Fruit fly (Drosophila melanogaster) whole organism, embryonic: ENCODE data around the gene Scamp.

Source experiments
- CG10321 ChIP-seq: fragments of 200-800 bp; sonication (Bioruptor generic); IDR thresholded peaks from 2 replicates; pipeline ENCODE4 v1.3.6; 2022; ENCODE audit warnings: missing biosample characterization, missing genetic modification characterization
- CG11695 ChIP-seq: fragments of 200-800 bp; sonication (Bioruptor generic); IDR thresholded peaks from 3 replicates; pipeline ENCODE4 v1.3.6; 2022; ENCODE audit warnings: missing biosample characterization, missing genetic modification characterization
- CG12219 ChIP-seq: fragments of 200-800 bp; sonication (Bioruptor generic); optimal IDR thresholded peaks from 3 replicates; lab custom pipeline; 2018; ENCODE audit warnings: missing biosample characterization, mild to moderate bottlenecking, missing genetic modification characterization
- CG12236 ChIP-seq: fragments of 200-800 bp; sonication (Bioruptor generic); optimal IDR thresholded peaks from 2 replicates; lab custom pipeline; 2016; ENCODE audit warnings: missing biosample characterization, missing genetic modification characterization
- CG12942 ChIP-seq: fragments of 200-800 bp; sonication (Bioruptor generic); optimal IDR thresholded peaks from 3 replicates; lab custom pipeline; 2016; ENCODE audit warnings: missing biosample characterization, missing genetic modification characterization
- CG14667 ChIP-seq: fragments of 200-800 bp; sonication (Bioruptor generic); IDR thresholded peaks from 2 replicates; pipeline ENCODE4 v1.3.6; 2022; ENCODE audit warnings: missing biosample characterization, missing genetic modification characterization
- CG17802 ChIP-seq: fragments of 200-800 bp; sonication (Bioruptor generic); optimal IDR thresholded peaks from 2 replicates; lab custom pipeline; 2018; ENCODE audit warnings: missing biosample characterization, mild to moderate bottlenecking, missing genetic modification characterization, moderate library complexity
- CG2889 ChIP-seq: fragments of 200-800 bp; sonication (Bioruptor generic); IDR thresholded peaks from 3 replicates; pipeline ENCODE4 v1.3.6; 2022; ENCODE audit warnings: missing biosample characterization, missing genetic modification characterization
- CG30403 ChIP-seq: fragments of 200-800 bp; sonication (Bioruptor generic); optimal IDR thresholded peaks from 3 replicates; lab custom pipeline; 2016; ENCODE audit warnings: missing biosample characterization, missing genetic modification characterization
- CG33557 ChIP-seq: fragments of 200-800 bp; sonication (Bioruptor generic); optimal IDR thresholded peaks from 2 replicates; lab custom pipeline; 2019; ENCODE audit warnings: missing biosample characterization, mild to moderate bottlenecking, missing genetic modification characterization, moderate library complexity
- CG3995 ChIP-seq: fragments of 200-800 bp; sonication (Bioruptor generic); optimal IDR thresholded peaks from 3 replicates; lab custom pipeline; 2016; ENCODE audit warnings: missing biosample characterization, missing genetic modification characterization
- CG4854 ChIP-seq: fragments of 200-800 bp; sonication (Bioruptor generic); optimal IDR thresholded peaks from 2 replicates; lab custom pipeline; 2016; ENCODE audit warnings: missing biosample characterization, missing genetic modification characterization, inconsistent platforms
- CG7745 ChIP-seq: fragments of 200-800 bp; sonication (Bioruptor generic); optimal IDR thresholded peaks from 2 replicates; lab custom pipeline; 2018; ENCODE audit warnings: missing biosample characterization, mild to moderate bottlenecking, missing genetic modification characterization, moderate library complexity
- CG7786 ChIP-seq: fragments of 200-800 bp; sonication (Bioruptor generic); optimal IDR thresholded peaks from 2 replicates; lab custom pipeline; 2016; ENCODE audit warnings: missing biosample characterization, missing genetic modification characterization
- CG8290 ChIP-seq, 3 experiments: fragments of 200-800 bp; sonication (Bioruptor generic); optimal IDR thresholded peaks; 2 replicates each; lab custom pipeline; 2016 to 2019; ENCODE audit warnings: missing biosample characterization in 3 of 3, missing genetic modification characterization in 3 of 3, mild to moderate bottlenecking in 2 of 3, moderate library complexity in 1 of 3
- CHES-1-like ChIP-seq: fragments of 200-800 bp; sonication (Bioruptor generic); optimal IDR thresholded peaks from 2 replicates; lab custom pipeline; 2016; ENCODE audit warnings: missing biosample characterization, missing genetic modification characterization
- CTCF ChIP-seq: fragments of 200-800 bp; sonication (Bioruptor generic); optimal IDR thresholded peaks from 2 replicates; lab custom pipeline; 2017; ENCODE audit warnings: missing biosample characterization, mild to moderate bottlenecking, missing genetic modification characterization, moderate library complexity
- CrebB ChIP-seq: fragments of 200-800 bp; sonication (Bioruptor generic); optimal IDR thresholded peaks from 3 replicates; lab custom pipeline; 2018; ENCODE audit warnings: missing biosample characterization, mild to moderate bottlenecking, missing genetic modification characterization
- ERR ChIP-seq: fragments of 200-800 bp; sonication (Bioruptor generic); optimal IDR thresholded peaks from 2 replicates; lab custom pipeline; 2016; ENCODE audit warnings: missing biosample characterization, missing genetic modification characterization
- Fer2 ChIP-seq: fragments of 200-800 bp; sonication (Bioruptor generic); optimal IDR thresholded peaks from 2 replicates; lab custom pipeline; 2018; ENCODE audit warnings: missing biosample characterization, mild to moderate bottlenecking, missing genetic modification characterization, moderate library complexity
- Hey ChIP-seq: fragments of 200-800 bp; sonication (Bioruptor generic); optimal IDR thresholded peaks from 3 replicates; lab custom pipeline; 2018; ENCODE audit warnings: missing biosample characterization, mild to moderate bottlenecking, missing genetic modification characterization
- MESR4 ChIP-seq: fragments of 200-800 bp; sonication (Bioruptor generic); optimal IDR thresholded peaks from 2 replicates; lab custom pipeline; 2018; ENCODE audit warnings: missing biosample characterization, mild to moderate bottlenecking, missing genetic modification characterization, moderate library complexity
- Nf-YA ChIP-seq: fragments of 200-800 bp; sonication (Bioruptor generic); IDR thresholded peaks from 2 replicates; pipeline ENCODE4 v1.3.6; 2022; ENCODE audit warnings: missing biosample characterization, missing genetic modification characterization
- Rfx ChIP-seq: fragments of 200-800 bp; sonication (Bioruptor generic); IDR thresholded peaks from 2 replicates; pipeline ENCODE4 v1.3.6; 2022; ENCODE audit warnings: missing biosample characterization, missing genetic modification characterization
- Scr ChIP-seq: fragments of 200-800 bp; sonication (Bioruptor generic); IDR thresholded peaks from 2 replicates; pipeline ENCODE4 v1.3.6; 2022; ENCODE audit warnings: missing biosample characterization, missing genetic modification characterization; ENCODE audit not compliant: partially characterized antibody
- amos ChIP-seq: fragments of 200-800 bp; sonication (Bioruptor generic); IDR thresholded peaks from 2 replicates; pipeline ENCODE4 v1.3.6; 2022; ENCODE audit warnings: missing biosample characterization, missing genetic modification characterization; ENCODE audit not compliant: partially characterized antibody
- bcd ChIP-seq: fragments of 200-800 bp; sonication (Bioruptor generic); optimal IDR thresholded peaks from 2 replicates; lab custom pipeline; 2017; ENCODE audit warnings: missing biosample characterization, mild to moderate bottlenecking, missing genetic modification characterization
- btn ChIP-seq: fragments of 200-800 bp; sonication (Bioruptor generic); optimal IDR thresholded peaks from 2 replicates; lab custom pipeline; 2016; ENCODE audit warnings: missing biosample characterization, missing genetic modification characterization
- cato ChIP-seq: fragments of 200-800 bp; sonication (Bioruptor generic); optimal IDR thresholded peaks from 2 replicates; lab custom pipeline; 2016; ENCODE audit warnings: missing biosample characterization, missing genetic modification characterization, borderline replicate concordance
- chif ChIP-seq, 2 experiments: fragments of 200-800 bp; sonication (Bioruptor generic); optimal IDR thresholded peaks; 3 replicates each; lab custom pipeline; 2016; ENCODE audit warnings: missing biosample characterization in 2 of 2, missing genetic modification characterization in 2 of 2
- chinmo ChIP-seq: fragments of 200-800 bp; sonication (Bioruptor generic); IDR thresholded peaks from 4 replicates; pipeline ENCODE4 v1.3.6; 2022; ENCODE audit warnings: missing biosample characterization, missing genetic modification characterization; ENCODE audit not compliant: partially characterized antibody
- disco-r ChIP-seq: fragments of 200-800 bp; sonication (Bioruptor generic); optimal IDR thresholded peaks from 2 replicates; lab custom pipeline; 2016; ENCODE audit warnings: missing biosample characterization, missing genetic modification characterization
- dmrt11E ChIP-seq: fragments of 200-800 bp; sonication (Bioruptor generic); optimal IDR thresholded peaks from 3 replicates; lab custom pipeline; 2018; ENCODE audit warnings: missing biosample characterization, mild to moderate bottlenecking, missing genetic modification characterization, moderate library complexity
- eyg ChIP-seq: fragments of 200-800 bp; sonication (Bioruptor generic); optimal IDR thresholded peaks from 3 replicates; lab custom pipeline; 2016; ENCODE audit warnings: missing biosample characterization, missing genetic modification characterization
- gfzf ChIP-seq: fragments of 200-800 bp; sonication (Bioruptor generic); optimal IDR thresholded peaks from 2 replicates; lab custom pipeline; 2016; ENCODE audit warnings: missing biosample characterization, mild to moderate bottlenecking, missing genetic modification characterization, moderate library complexity
- lab ChIP-seq: fragments of 200-800 bp; sonication (Bioruptor generic); optimal IDR thresholded peaks from 3 replicates; lab custom pipeline; 2017; ENCODE audit warnings: missing biosample characterization, missing genetic modification characterization, mild to moderate bottlenecking, moderate library complexity, missing genetic modification reagents
- lbe ChIP-seq: fragments of 200-800 bp; sonication (Bioruptor generic); optimal IDR thresholded peaks from 2 replicates; lab custom pipeline; 2016; ENCODE audit warnings: missing biosample characterization, mild to moderate bottlenecking, missing genetic modification characterization
- nerfin-2 ChIP-seq: fragments of 200-800 bp; sonication (Bioruptor generic); IDR thresholded peaks from 2 replicates; pipeline ENCODE4 v1.3.6; 2022; ENCODE audit warnings: missing biosample characterization, missing genetic modification characterization; ENCODE audit not compliant: partially characterized antibody
- otp ChIP-seq: fragments of 200-800 bp; sonication (Bioruptor generic); IDR thresholded peaks from 3 replicates; pipeline ENCODE4, ENCODE4 v1.3.6; 2022; ENCODE audit warnings: missing biosample characterization, missing genetic modification characterization
- p53 ChIP-seq: fragments of 200-800 bp; sonication (Bioruptor generic); optimal IDR thresholded peaks from 2 replicates; lab custom pipeline; 2016; ENCODE audit warnings: missing biosample characterization, missing genetic modification characterization
- phol ChIP-seq: fragments of 200-800 bp; sonication (Bioruptor generic); optimal IDR thresholded peaks from 3 replicates; lab custom pipeline; 2018; ENCODE audit warnings: missing biosample characterization, mild to moderate bottlenecking, missing genetic modification characterization, moderate library complexity
- pita ChIP-seq: fragments of 200-800 bp; sonication (Bioruptor generic); optimal IDR thresholded peaks from 2 replicates; lab custom pipeline; 2017; ENCODE audit warnings: missing biosample characterization, mild to moderate bottlenecking, missing genetic modification characterization
- repo ChIP-seq: fragments of 200-800 bp; sonication (Bioruptor generic); optimal IDR thresholded peaks from 2 replicates; lab custom pipeline; 2016; ENCODE audit warnings: missing biosample characterization, missing genetic modification characterization
- sr ChIP-seq: fragments of 200-800 bp; sonication (Bioruptor generic); IDR thresholded peaks from 3 replicates; pipeline ENCODE4 v1.3.6; 2022; ENCODE audit warnings: missing biosample characterization, missing genetic modification characterization
- tgo ChIP-seq: fragments of 200-800 bp; sonication (Bioruptor generic); IDR thresholded peaks from 3 replicates; pipeline ENCODE4 v1.3.6; 2022; ENCODE audit warnings: missing biosample characterization, missing genetic modification characterization
- usp ChIP-seq: fragments of >200 bp; optimal IDR thresholded peaks from 2 replicates; lab custom pipeline; 2017; ENCODE audit warnings: missing biosample characterization, missing genetic modification characterization
- wor ChIP-seq: fragments of 200-800 bp; sonication (Bioruptor generic); IDR thresholded peaks from 2 replicates; pipeline ENCODE4 v1.3.6; 2022; ENCODE audit warnings: missing biosample characterization, missing genetic modification characterization
- z ChIP-seq: fragments of 200-800 bp; sonication (Bioruptor generic); IDR thresholded peaks from 3 replicates; pipeline ENCODE4 v1.3.6; 2022; ENCODE audit warnings: missing biosample characterization, missing genetic modification characterization
- zf30C ChIP-seq: fragments of 200-800 bp; sonication (Bioruptor generic); optimal IDR thresholded peaks from 3 replicates; lab custom pipeline; 2018; ENCODE audit warnings: missing biosample characterization, mild to moderate bottlenecking, missing genetic modification characterization

Gene Scamp

DNA sequence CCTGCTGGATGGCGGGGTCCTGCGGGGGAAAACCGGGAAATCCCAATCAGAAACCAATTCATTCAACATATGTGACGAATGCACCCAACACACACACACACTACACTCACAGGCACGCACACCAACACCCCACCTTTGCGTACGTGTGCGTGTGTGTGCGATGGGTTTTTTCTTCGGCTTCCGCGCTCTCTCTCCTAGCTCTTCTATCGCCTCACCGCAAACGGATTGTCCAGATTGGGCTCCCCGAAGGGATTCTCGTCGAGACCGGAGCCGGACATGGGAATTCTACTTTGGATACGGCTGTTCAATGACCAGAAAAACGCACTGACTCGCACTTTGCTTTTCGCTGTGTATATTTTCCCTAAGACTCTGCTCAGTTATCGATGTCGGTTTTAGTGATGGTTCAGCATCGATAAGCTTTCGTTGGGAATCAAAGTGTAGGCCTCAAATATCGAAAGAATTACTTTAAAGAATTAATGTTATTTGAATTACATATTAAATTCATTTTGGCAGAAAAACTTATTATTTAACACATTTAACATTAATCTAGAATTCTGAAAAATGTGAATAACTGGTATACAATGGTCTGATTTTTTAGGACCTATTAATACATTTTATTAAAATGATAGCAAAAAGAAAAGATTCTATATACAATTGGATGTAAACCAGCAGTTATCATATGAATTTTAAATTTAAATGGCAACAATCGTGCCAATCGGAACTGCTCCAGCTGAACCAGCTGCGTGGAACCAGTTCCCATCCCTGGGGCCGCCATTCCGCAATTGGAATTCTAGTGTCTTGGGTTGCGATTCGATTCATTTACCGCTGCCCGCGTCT is at the start of gene Scamp, which contains the start of gene Ahcy (continued):
- TF ChIP-seq CG12942 (GFP tag; lab: Kevin White, UChicago): no peak
- TF ChIP-seq repo (GFP tag; lab: Kevin White, UChicago): no peak
- no peak for TF ChIP-seq otp (GFP tag; lab: Robert Waterston, UW)
- no peak for TF ChIP-seq Hey (tag; lab: Kevin White, UChicago)
- no peak for TF ChIP-seq p53 (GFP tag; lab: Kevin White, UChicago)
- no peak for TF ChIP-seq dmrt11E (tag; lab: Kevin White, UChicago)
- no peak for TF ChIP-seq CG14667 (GFP tag; lab: Robert Waterston, UW)
- no peak for TF ChIP-seq CG33557
- no peak for TF ChIP-seq CG2889 (GFP tag; lab: Robert Waterston, UW)
- TF ChIP-seq nerfin-2 (GFP tag; lab: Robert Waterston, UW): 0 out of 2 replicates have a peak, but pooled peaks have one; percentile 11
- no peak for TF ChIP-seq cato
- peak; percentile 68 for TF ChIP-seq Scr (GFP tag; lab: Robert Waterston, UW)
- TF ChIP-seq CG3995 (GFP tag; lab: Kevin White, UChicago): peak; percentile 16
- TF ChIP-seq lbe (GFP tag; lab: Kevin White, UChicago): no peak
- TF ChIP-seq CG12219 (GFP tag; lab: Kevin White, UChicago): no peak
- TF ChIP-seq gfzf (GFP tag; lab: Kevin White, UChicago): no peak
- no peak for TF ChIP-seq CTCF
- no peak for TF ChIP-seq disco-r
- TF ChIP-seq CG8290 (GFP tag; optimal IDR thresholded peaks at IDR 0.05; lab: Kevin White, UChicago): peak; percentile 18
- TF ChIP-seq CG8290 (tag; optimal IDR thresholded peaks at IDR 0.05; lab: Kevin White, UChicago): no peak
- peak; percentile 91 for TF ChIP-seq MESR4 (GFP tag; lab: Kevin White, UChicago)
- peak; percentile 76 for TF ChIP-seq phol
- no peak for TF ChIP-seq CG7745
- TF ChIP-seq Nf-YA: no peak
- TF ChIP-seq z (GFP tag; lab: Robert Waterston, UW): no peak
- TF ChIP-seq Fer2 (tag; lab: Kevin White, UChicago): no peak
- TF ChIP-seq pita: no peak
- no peak for TF ChIP-seq lab (GFP tag; lab: Kevin White, UChicago)
- 0 out of 4 replicates have a peak, but pooled peaks have one; percentile 56 for TF ChIP-seq chinmo (GFP tag; lab: Robert Waterston, UW)
- TF ChIP-seq CG30403: peak; percentile 30
- no peak for TF ChIP-seq tgo (GFP tag; lab: Robert Waterston, UW)
- TF ChIP-seq CG7786 (GFP tag; lab: Kevin White, UChicago): no peak
- TF ChIP-seq usp (GFP tag; lab: Kevin White, UChicago): no peak
- no peak for TF ChIP-seq CG11695 (GFP tag; lab: Robert Waterston, UW)
- TF ChIP-seq ERR (GFP tag; lab: Kevin White, UChicago): no peak
- peak; percentile 10 for TF ChIP-seq zf30C (GFP tag; lab: Kevin White, UChicago)
- no peak for TF ChIP-seq chif (GFP tag; optimal IDR thresholded peaks at IDR 0.05; lab: Kevin White, UChicago)
- TF ChIP-seq CG12236 (GFP tag; lab: Kevin White, UChicago): no peak
- no peak for TF ChIP-seq CG10321 (GFP tag; lab: Robert Waterston, UW)
- peak; percentile 44; the same call in 1 of the 2 replicates for TF ChIP-seq amos
- no peak for TF ChIP-seq btn (GFP tag; lab: Kevin White, UChicago)
- no peak for TF ChIP-seq sr
- TF ChIP-seq CHES-1-like (GFP tag; lab: Kevin White, UChicago): no peak
- no peak for TF ChIP-seq eyg (GFP tag; lab: Kevin White, UChicago)
- TF ChIP-seq wor (GFP tag; lab: Robert Waterston, UW): no peak
- TF ChIP-seq CG17802 (tag; lab: Kevin White, UChicago): no peak
- TF ChIP-seq bcd (GFP tag; lab: Kevin White, UChicago): no peak
- no peak for TF ChIP-seq CrebB (tag; lab: Kevin White, UChicago)
- TF ChIP-seq CG4854: no peak
- TF ChIP-seq Rfx (GFP tag; lab: Robert Waterston, UW): 0 out of 2 replicates have a peak, but pooled peaks have one; percentile 6
